Worm (Caenorhabditis elegans): Measurements from ENCODE around the gene cwp-4.
"Not testable (repeated sequence)": the region's sequence is repeated elsewhere in the genome, so short reads cannot be mapped to it uniquely, and the experiment has no call there.

The cwp-4 gene

ce11 chrV:5038449-5038848 lies 15.0 kb upstream of the cwp-4 start:
- TF ChIP-seq egl-27 (tag; optimal IDR thresholded peaks at IDR 0.05) (no peak), unc-55 (GFP tag; optimal IDR thresholded peaks at IDR 0.05) (no peak), fos-1 (tag; optimal IDR thresholded peaks at IDR 0.05) (no peak), nhr-25 (tag; optimal IDR thresholded peaks at IDR 0.05) (peak; percentile 27), ama-1 (optimal IDR thresholded peaks at IDR 0.05) (no peak), lin-13 (GFP tag; optimal IDR thresholded peaks at IDR 0.05) (no peak), ztf-4 (tag; optimal IDR thresholded peaks at IDR 0.05) (no peak)

- TF ChIP-seq lin-11 (tag; optimal IDR thresholded peaks at IDR 0.05), result no peak
- no peak for TF ChIP-seq nhr-21 (tag; optimal IDR thresholded peaks at IDR 0.05)
Observed at ce11 chrV:5039559-5039958, 13.9 kb upstream of the cwp-4 start, which contains the start of gene K11D12.11. Gene K11D12.11, minus strand, starts transcription at chrV:5039600.

- TF ChIP-seq Y55F3AM.14 (GFP tag; optimal IDR thresholded peaks at IDR 0.05), result no peak
- no peak for TF ChIP-seq blmp-1 (tag; optimal IDR thresholded peaks at IDR 0.05; ENCODE audit: insufficient read depth)
- TF ChIP-seq crh-2 (tag; optimal IDR thresholded peaks at IDR 0.05), result no peak
- no peak for TF ChIP-seq nhr-6 (tag; optimal IDR thresholded peaks at IDR 0.05)
- TF ChIP-seq ztf-11 (tag; optimal IDR thresholded peaks at IDR 0.05), result no peak
- TF ChIP-seq unc-39 (tag; optimal IDR thresholded peaks at IDR 0.05), result no peak
- no peak for TF ChIP-seq aly-2 (tag; optimal IDR thresholded peaks at IDR 0.05)
- no peak for TF ChIP-seq snpc-4 (tag; optimal IDR thresholded peaks at IDR 0.05)
Observed at ce11 chrV:5040925-5041324, 12.5 kb upstream of the cwp-4 start, which contains the start of gene K11D12.8. Gene K11D12.8, minus strand, starts transcription at chrV:5041001.

- TF ChIP-seq mbf-1 (tag; optimal IDR thresholded peaks at IDR 0.05), result no peak
- no peak for TF ChIP-seq unc-39 (tag; optimal IDR thresholded peaks at IDR 0.05)
- TF ChIP-seq crh-2 (tag; optimal IDR thresholded peaks at IDR 0.05), result no peak
- TF ChIP-seq elt-3 (tag; optimal IDR thresholded peaks at IDR 0.05), result no peak
- TF ChIP-seq lsy-2 (tag; optimal IDR thresholded peaks at IDR 0.05), result no peak
- no peak for TF ChIP-seq nhr-10 (tag; optimal IDR thresholded peaks at IDR 0.05)
- no peak for TF ChIP-seq ZK546.5 (tag; optimal IDR thresholded peaks at IDR 0.05)
- no peak for TF ChIP-seq ceh-16 (tag; optimal IDR thresholded peaks at IDR 0.05)
- no peak for TF ChIP-seq R02D3.7 (tag; optimal IDR thresholded peaks at IDR 0.05)
- no peak for TF ChIP-seq mab-5 (tag; optimal IDR thresholded peaks at IDR 0.05)
- TF ChIP-seq sma-3 (GFP tag; optimal IDR thresholded peaks at IDR 0.05), result no peak
- TF ChIP-seq elt-1 (tag; optimal IDR thresholded peaks at IDR 0.05), result no peak
- TF ChIP-seq unc-55 (GFP tag; optimal IDR thresholded peaks at IDR 0.05), result no peak
- TF ChIP-seq ztf-4 (tag; optimal IDR thresholded peaks at IDR 0.05), result no peak
- TF ChIP-seq alr-1 (tag; optimal IDR thresholded peaks at IDR 0.05), result no peak
- no peak for TF ChIP-seq egl-27 (tag; optimal IDR thresholded peaks at IDR 0.05)
- no peak for TF ChIP-seq mdl-1 (tag; optimal IDR thresholded peaks at IDR 0.05)
Observed at ce11 chrV:5046103-5046502, 7.3 kb upstream of the cwp-4 start, which contains the start of gene exc-14. Gene exc-14, minus strand, starts transcription at chrV:5046203.

ce11 chrV:5046558-5046957 lies 6.9 kb upstream of the cwp-4 start:
- TF ChIP-seq unc-62 (GFP tag; optimal IDR thresholded peaks at IDR 0.05) (no peak), lin-13 (GFP tag; optimal IDR thresholded peaks at IDR 0.05) (no peak), sma-9 (GFP tag; optimal IDR thresholded peaks at IDR 0.05) (no peak), sma-9 (tag; optimal IDR thresholded peaks at IDR 0.05) (no peak), nhr-237 (tag; optimal IDR thresholded peaks at IDR 0.05) (no peak), snpc-4 (tag; optimal IDR thresholded peaks at IDR 0.05) (no peak), mab-5 (tag; optimal IDR thresholded peaks at IDR 0.05) (no peak)

- TF ChIP-seq sma-9 (GFP tag; optimal IDR thresholded peaks at IDR 0.05), result peak; percentile 33
- not testable (repeated sequence) for TF ChIP-seq sma-9 (tag; optimal IDR thresholded peaks at IDR 0.05)
Observed at ce11 chrV:5047230-5047629, 6.2 kb upstream of the cwp-4 start.
